Fruit fly (Drosophila melanogaster) whole organism, pupa: ENCODE measurements around the gene IA-2.

Source experiments
- CG10348 ChIP-seq: fragments of 200-800 bp; sonication (Bioruptor generic); IDR thresholded peaks from 2 replicates; pipeline ENCODE4 v1.3.6; 2022; ENCODE audit warnings: missing biosample characterization, missing genetic modification characterization
- CG12605 ChIP-seq: fragments of 200-800 bp; sonication (Bioruptor generic); IDR thresholded peaks from 2 replicates; pipeline ENCODE4 v1.3.6; 2022; ENCODE audit warnings: missing biosample characterization, missing genetic modification characterization
- CG13204 ChIP-seq: fragments of 200-800 bp; sonication (Bioruptor generic); optimal IDR thresholded peaks from 2 replicates; lab custom pipeline; 2018; ENCODE audit warnings: missing biosample characterization, mild to moderate bottlenecking, missing genetic modification characterization, moderate library complexity
- CG14655 ChIP-seq: fragments of 200-800 bp; sonication (Bioruptor generic); optimal IDR thresholded peaks from 3 replicates; lab custom pipeline; 2017; ENCODE audit warnings: mild to moderate bottlenecking, missing biosample characterization, missing genetic modification reagents, missing genetic modification characterization
- CG15710 ChIP-seq: fragments of 200-800 bp; sonication (Bioruptor generic); optimal IDR thresholded peaks from 2 replicates; lab custom pipeline; 2018; ENCODE audit warnings: missing biosample characterization, mild to moderate bottlenecking, missing genetic modification characterization, moderate library complexity
- CG17806 ChIP-seq: fragments of 200-800 bp; sonication (Bioruptor generic); optimal IDR thresholded peaks from 2 replicates; lab custom pipeline; 2018; ENCODE audit warnings: missing biosample characterization, mild to moderate bottlenecking, missing genetic modification characterization, moderate library complexity
- CG32121 ChIP-seq: fragments of 200-800 bp; sonication (Bioruptor generic); IDR thresholded peaks from 2 replicates; pipeline ENCODE4 v1.3.6; 2022; ENCODE audit warnings: missing biosample characterization, missing genetic modification characterization
- CG34367 ChIP-seq: fragments of 200-800 bp; sonication (Bioruptor generic); optimal IDR thresholded peaks from 2 replicates; lab custom pipeline; 2018; ENCODE audit warnings: missing biosample characterization, mild to moderate bottlenecking, missing genetic modification characterization
- CG4496 ChIP-seq: fragments of 200-800 bp; sonication (Bioruptor generic); IDR thresholded peaks from 3 replicates; pipeline ENCODE4 v1.3.6; 2022; ENCODE audit warnings: missing biosample characterization, missing genetic modification characterization
- CG8159 ChIP-seq: fragments of 200-800 bp; sonication (Bioruptor generic); optimal IDR thresholded peaks from 3 replicates; lab custom pipeline; 2018; ENCODE audit warnings: missing biosample characterization, mild to moderate bottlenecking, missing genetic modification characterization, moderate library complexity
- CG8301 ChIP-seq: fragments of 200-800 bp; sonication (Bioruptor generic); optimal IDR thresholded peaks from 2 replicates; lab custom pipeline; 2018; ENCODE audit warnings: missing biosample characterization, mild to moderate bottlenecking, missing genetic modification characterization
- CG9948 ChIP-seq: fragments of 200-800 bp; sonication (Bioruptor generic); optimal IDR thresholded peaks from 2 replicates; lab custom pipeline; 2018; ENCODE audit warnings: missing biosample characterization, mild to moderate bottlenecking, missing genetic modification characterization, moderate library complexity
- D1 ChIP-seq: fragments of 200-800 bp; sonication (Bioruptor generic); optimal IDR thresholded peaks from 2 replicates; lab custom pipeline; 2018; ENCODE audit warnings: missing biosample characterization, mild to moderate bottlenecking, missing genetic modification characterization, moderate library complexity
- EcR ChIP-seq: fragments of 200-800 bp; sonication (Bioruptor generic); optimal IDR thresholded peaks from 3 replicates; lab custom pipeline; 2019; ENCODE audit warnings: missing biosample characterization, missing genetic modification characterization, mild to moderate bottlenecking, moderate library complexity, missing genetic modification reagents
- Ets98B ChIP-seq: fragments of 200-800 bp; sonication (Bioruptor generic); IDR thresholded peaks from 2 replicates; pipeline ENCODE4 v1.3.6; 2022; ENCODE audit warnings: missing biosample characterization, missing genetic modification characterization
- Pif1A ChIP-seq: fragments of 200-800 bp; sonication (Bioruptor generic); optimal IDR thresholded peaks from 3 replicates; lab custom pipeline; 2016; ENCODE audit warnings: missing biosample characterization, missing genetic modification characterization
- Pif1B ChIP-seq: fragments of 200-800 bp; sonication (Bioruptor generic); optimal IDR thresholded peaks from 3 replicates; lab custom pipeline; 2016; ENCODE audit warnings: missing biosample characterization, missing genetic modification characterization
- Snoo ChIP-seq: fragments of 200-800 bp; sonication (Bioruptor generic); optimal IDR thresholded peaks from 3 replicates; lab custom pipeline; 2017; ENCODE audit warnings: missing biosample characterization, mild to moderate bottlenecking, missing genetic modification characterization, inconsistent platforms
- fd96Ca ChIP-seq: fragments of 200-800 bp; sonication (Bioruptor generic); IDR thresholded peaks from 3 replicates; pipeline ENCODE4 v1.3.6; 2022; ENCODE audit warnings: missing biosample characterization, missing genetic modification characterization
- gl ChIP-seq: fragments of 200-800 bp; sonication (Bioruptor generic); optimal IDR thresholded peaks from 2 replicates; lab custom pipeline; 2018; ENCODE audit warnings: missing biosample characterization, mild to moderate bottlenecking, missing genetic modification characterization
- rn ChIP-seq: fragments of 200-800 bp; sonication (Bioruptor generic); IDR thresholded peaks from 2 replicates; pipeline ENCODE4 v1.3.6; 2022; ENCODE audit warnings: missing biosample characterization, missing genetic modification characterization

The IA-2 gene

DNA sequence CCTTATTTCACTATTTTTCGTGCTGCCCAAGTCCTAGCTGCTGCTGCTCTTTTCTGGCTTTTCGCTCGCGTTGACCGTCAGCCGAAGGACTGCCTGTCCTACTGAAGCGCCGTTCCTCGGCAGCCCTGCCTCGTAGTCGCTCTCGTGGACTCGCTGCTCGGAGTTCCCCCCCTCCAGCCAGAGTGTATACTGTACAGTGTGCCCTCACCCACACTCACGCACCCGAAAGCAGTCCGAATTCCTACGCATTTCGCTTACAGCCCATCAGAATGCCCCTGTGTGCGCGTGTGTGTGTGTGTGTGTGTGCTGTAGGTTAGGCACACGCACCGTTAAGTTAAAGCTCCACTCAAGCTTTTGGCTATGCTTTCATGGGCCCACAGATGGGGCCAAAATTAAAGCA, at the start of gene IA-2:
IA-2 (minus strand) TSS at position 89 of the 400 bp plus-strand sequence.
- TF ChIP-seq gl (tag; lab: Kevin White, UChicago): no peak
- no peak for TF ChIP-seq CG10348 (GFP tag; lab: Robert Waterston, UW)
- TF ChIP-seq Ets98B (GFP tag; lab: Robert Waterston, UW): no peak
- no peak for TF ChIP-seq CG9948 (tag; lab: Kevin White, UChicago)

DNA sequence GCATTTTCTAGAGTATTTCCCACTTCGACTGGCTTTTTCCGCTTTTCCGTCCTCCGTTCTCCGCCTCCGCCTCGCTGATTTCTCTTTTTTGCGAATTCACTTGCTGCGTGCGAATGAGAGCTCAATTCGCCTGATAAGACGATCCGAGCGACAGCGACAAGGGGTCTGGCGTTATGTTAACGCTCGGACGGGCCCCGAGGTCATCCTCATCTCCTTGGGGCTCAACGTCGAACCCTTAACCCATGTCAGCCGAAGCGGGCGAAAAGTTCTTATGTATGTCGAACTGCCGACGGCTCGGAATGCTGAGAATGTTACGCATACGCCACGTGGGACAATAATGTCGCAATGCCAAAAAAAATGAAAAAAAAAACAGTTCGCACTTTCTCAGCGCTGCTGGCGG, 47.6 kb upstream of the IA-2 start:
- TF ChIP-seq CG12605 (GFP tag; lab: Robert Waterston, UW) (no peak), rn (no peak), CG13204 (GFP tag; lab: Kevin White, UChicago) (no peak)
- TF ChIP-seq, all 21 proteins: peak for 0

DNA sequence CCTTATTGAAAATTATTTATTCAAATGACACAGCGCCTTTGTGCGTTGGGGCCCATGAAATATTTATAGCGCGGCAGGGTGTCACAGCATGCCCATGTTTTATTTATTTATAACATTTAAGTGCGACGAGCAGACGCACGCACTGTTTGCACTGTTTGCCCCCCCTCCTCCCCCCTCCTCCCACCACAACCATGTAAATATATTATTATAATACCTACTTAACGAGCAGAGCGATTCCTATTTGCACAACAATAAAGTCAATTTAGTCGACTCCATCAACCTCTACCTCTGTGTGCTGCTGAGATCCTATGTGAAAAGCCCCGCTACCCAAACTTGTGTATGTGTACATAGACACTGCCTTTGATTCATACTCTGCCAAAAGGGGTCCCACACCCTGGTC, 46.9 kb upstream of the IA-2 start:
- TF ChIP-seq Ets98B (GFP tag; lab: Robert Waterston, UW): no peak
- no peak for TF ChIP-seq CG8159 (tag; lab: Kevin White, UChicago)
- TF ChIP-seq CG14655 (GFP tag; lab: Kevin White, UChicago): no peak
- peak; percentile 0 for TF ChIP-seq gl (tag; lab: Kevin White, UChicago)
- TF ChIP-seq rn: no peak
- TF ChIP-seq Pif1A: no peak
- no peak for TF ChIP-seq CG15710 (tag; lab: Kevin White, UChicago)
- TF ChIP-seq D1 (tag; lab: Kevin White, UChicago): no peak
- no peak for TF ChIP-seq Pif1B (GFP tag; lab: Kevin White, UChicago)
- TF ChIP-seq CG34367 (tag; lab: Kevin White, UChicago): no peak
- TF ChIP-seq fd96Ca (GFP tag; lab: Robert Waterston, UW): 0 out of 3 replicates have a peak, but pooled peaks have one; percentile 38
- no peak for TF ChIP-seq CG10348 (GFP tag; lab: Robert Waterston, UW)
- TF ChIP-seq EcR (GFP tag; lab: Kevin White, UChicago): peak; percentile 42
- TF ChIP-seq CG32121 (GFP tag; lab: Robert Waterston, UW): 0 out of 2 replicates have a peak, but pooled peaks have one; percentile 37
- no peak for TF ChIP-seq CG9948 (tag; lab: Kevin White, UChicago)
- TF ChIP-seq Snoo (tag; lab: Kevin White, UChicago): no peak

DNA sequence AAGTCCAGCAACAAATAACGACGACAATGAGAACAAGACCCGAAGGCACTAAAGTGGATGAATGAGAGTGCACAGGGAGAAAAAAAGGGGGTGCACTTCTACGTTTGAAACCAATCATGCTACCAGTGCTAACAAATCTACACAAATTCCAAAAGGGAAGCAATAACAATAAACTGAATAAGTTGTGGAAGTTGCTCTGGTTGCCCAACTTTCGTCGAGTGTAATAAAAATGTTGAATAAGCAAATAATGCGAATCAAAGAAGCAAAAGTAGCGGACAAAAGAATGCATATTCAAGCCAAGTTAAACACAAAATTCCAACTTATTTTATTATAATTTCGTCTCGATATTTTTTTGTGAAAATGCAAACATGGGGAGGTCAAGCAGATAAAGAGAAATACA, 43.8 kb upstream of the IA-2 start:
- 0 out of 3 replicates have a peak, but pooled peaks have one; percentile 26 for TF ChIP-seq fd96Ca (GFP tag; lab: Robert Waterston, UW)
- TF ChIP-seq CG9948 (tag; lab: Kevin White, UChicago): no peak

DNA sequence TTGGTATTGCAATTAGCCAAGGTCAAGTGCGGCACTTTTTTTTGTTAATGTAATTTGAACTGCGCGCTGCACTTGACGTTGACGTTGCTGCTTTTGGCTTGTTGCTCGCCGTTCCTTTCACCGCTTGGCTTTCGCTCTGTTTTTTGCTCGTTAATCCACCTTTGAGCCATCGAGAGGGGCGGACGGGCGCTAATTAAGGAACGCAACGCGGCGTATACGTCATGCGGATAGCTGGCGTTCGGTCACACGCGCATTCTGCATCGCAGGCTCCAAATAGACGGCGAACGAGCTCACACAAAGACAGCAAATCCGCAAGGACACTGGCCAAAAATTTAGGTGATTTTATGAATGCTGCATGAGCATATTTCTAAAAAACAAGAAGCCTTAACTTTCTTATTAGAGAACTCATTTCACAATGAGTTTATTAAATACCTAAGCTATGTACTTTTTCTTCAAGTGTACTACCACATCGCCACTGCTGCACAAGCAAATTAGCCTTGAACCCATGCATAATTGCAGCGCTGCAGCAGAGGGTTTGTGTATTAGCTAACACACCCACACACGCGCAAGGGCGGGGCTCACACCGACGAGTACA, 38.6 kb upstream of the IA-2 start:
- TF ChIP-seq fd96Ca (GFP tag; lab: Robert Waterston, UW) (peak; percentile 60; the same call in 2 of the 3 replicates), CG15710 (tag; lab: Kevin White, UChicago) (peak; percentile 20), gl (tag; lab: Kevin White, UChicago) (no peak), Pif1A (no peak), CG4496 (peak; percentile 54; the same call in 2 of the 3 replicates), CG9948 (tag; lab: Kevin White, UChicago) (peak; percentile 14), Ets98B (GFP tag; lab: Robert Waterston, UW) (peak; percentile 52), rn (no peak), CG34367 (tag; lab: Kevin White, UChicago) (no peak), CG13204 (GFP tag; lab: Kevin White, UChicago) (no peak), CG8159 (tag; lab: Kevin White, UChicago) (peak; percentile 30), CG14655 (GFP tag; lab: Kevin White, UChicago) (no peak), CG8301 (tag; lab: Kevin White, UChicago) (no peak), CG12605 (GFP tag; lab: Robert Waterston, UW) (0 out of 2 replicates have a peak, but pooled peaks have one; percentile 27), D1 (tag; lab: Kevin White, UChicago) (no peak), Pif1B (GFP tag; lab: Kevin White, UChicago) (no peak), CG17806 (tag; lab: Kevin White, UChicago) (peak; percentile 23), CG10348 (GFP tag; lab: Robert Waterston, UW) (no peak), Snoo (tag; lab: Kevin White, UChicago) (no peak), EcR (GFP tag; lab: Kevin White, UChicago) (no peak)

DNA sequence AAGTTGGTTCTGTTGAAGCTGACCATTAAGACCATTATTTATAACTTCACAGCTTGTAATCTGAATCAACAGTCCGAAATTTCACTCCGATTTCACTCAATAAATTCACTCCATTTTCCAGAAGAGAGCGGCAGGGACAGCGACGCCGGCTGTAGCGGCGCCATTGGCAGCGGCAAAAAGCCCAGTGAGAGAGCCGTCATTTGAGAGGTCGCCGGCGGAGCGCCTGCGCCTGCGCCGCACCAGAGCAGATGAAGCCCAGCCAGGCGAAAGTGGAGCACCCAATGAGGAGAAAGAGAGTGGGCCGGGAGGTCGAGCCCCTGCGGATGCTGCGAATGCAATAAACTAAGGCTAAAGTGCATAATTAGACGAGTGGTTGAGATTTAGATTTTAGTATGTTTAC, 34.8 kb upstream of the IA-2 start:
- TF ChIP-seq CG13204 (GFP tag; lab: Kevin White, UChicago) (peak; percentile 14), EcR (GFP tag; lab: Kevin White, UChicago) (no peak)

DNA sequence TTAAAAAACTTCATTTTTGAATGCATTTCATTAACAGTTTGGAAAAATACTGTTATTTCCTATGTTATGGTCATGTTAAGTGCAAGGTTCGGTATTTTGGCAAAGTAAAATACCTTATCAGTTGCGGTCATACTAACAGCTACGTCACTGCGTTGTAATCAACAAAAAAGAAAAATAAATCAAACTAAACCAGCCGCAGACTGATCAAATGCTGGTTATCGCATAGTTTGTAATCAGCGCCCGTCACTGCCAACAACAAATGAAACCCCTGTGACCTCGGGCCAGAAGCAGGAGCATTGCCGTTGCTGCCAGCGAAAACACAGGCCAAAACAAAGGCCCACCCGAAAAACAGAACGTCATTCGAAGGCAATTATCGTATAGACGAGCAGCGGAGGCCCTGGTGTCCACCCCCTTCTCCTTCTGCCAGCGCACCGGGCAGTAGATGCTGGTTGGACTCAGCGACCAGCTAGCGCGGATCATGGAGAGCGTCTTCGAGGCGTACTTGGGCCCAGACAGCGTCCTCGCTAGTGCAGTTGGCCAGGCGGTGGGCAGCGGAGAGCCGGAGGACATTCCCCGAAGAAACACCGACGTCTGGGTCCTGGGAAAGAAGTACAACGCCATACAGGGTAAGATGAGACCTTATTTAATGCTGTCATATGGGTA, 33.1 kb upstream of the IA-2 start, which contains the start of gene Atg4a:
Atg4a (plus strand) TSS at position 110 of the 663 bp plus-strand sequence.
- TF ChIP-seq fd96Ca (GFP tag; lab: Robert Waterston, UW) (peak; percentile 54; the same call in 2 of the 3 replicates), CG8159 (tag; lab: Kevin White, UChicago) (peak; percentile 32), CG32121 (GFP tag; lab: Robert Waterston, UW) (peak; percentile 26; the same call in 1 of the 2 replicates), rn (no peak), CG10348 (GFP tag; lab: Robert Waterston, UW) (no peak), Pif1A (no peak), CG15710 (tag; lab: Kevin White, UChicago) (no peak), Pif1B (GFP tag; lab: Kevin White, UChicago) (no peak), EcR (GFP tag; lab: Kevin White, UChicago) (peak; percentile 29), D1 (tag; lab: Kevin White, UChicago) (no peak), CG14655 (GFP tag; lab: Kevin White, UChicago) (no peak), CG12605 (GFP tag; lab: Robert Waterston, UW) (peak; percentile 66; the same call in 1 of the 2 replicates), CG4496 (no peak; the same call in 2 of the 3 replicates), CG34367 (tag; lab: Kevin White, UChicago) (no peak), gl (tag; lab: Kevin White, UChicago) (peak; percentile 60)
